Fruit fly (Drosophila melanogaster) whole organism, wandering third instar larva: ENCODE data around the gene hth.

Experiments
- brk ChIP-seq: fragments of 200-800 bp; sonication (Bioruptor generic); optimal IDR thresholded peaks from 2 replicates; lab custom pipeline; 2016; ENCODE audit warnings: missing biosample characterization, mild to moderate bottlenecking, missing genetic modification characterization
- tai ChIP-seq: sonication (Bioruptor generic); optimal IDR thresholded peaks from 2 replicates; lab custom pipeline; 2016; ENCODE audit warnings: missing biosample characterization, missing genetic modification characterization

dm6 chr3R:10688835-10689234 is 49.5 kb upstream of the hth start:
- no peak for TF ChIP-seq tai
- TF ChIP-seq brk (GFP tag; lab: Kevin White, UChicago): no peak
